Worm (Caenorhabditis elegans) whole organism, L2 larva: ENCODE data around the gene C56A3.6.

Experiments
- F13H6.1 ChIP-seq: sonication (generic microtip); optimal IDR thresholded peaks from 2 replicates; lab custom pipeline; 2016; ENCODE audit warnings: missing genetic modification characterization, missing compliant biosample characterization
- R02D3.7 ChIP-seq: fragments of 150-350 bp; optimal IDR thresholded peaks from 2 replicates; lab custom pipeline; 2014; ENCODE audit warnings: missing biosample characterization, missing genetic modification characterization
- Y55F3AM.14 ChIP-seq: fragments of 200-800 bp; sonication (Bioruptor generic); optimal IDR thresholded peaks from 2 replicates; lab custom pipeline; 2018; ENCODE audit warnings: mild to moderate bottlenecking, missing genetic modification characterization, missing compliant biosample characterization
- ZK546.5 ChIP-seq: sonication (generic microtip); optimal IDR thresholded peaks from 2 replicates; lab custom pipeline; 2017; ENCODE audit warnings: missing biosample characterization, missing genetic modification characterization
- alr-1 ChIP-seq: fragments of 150-350 bp; optimal IDR thresholded peaks from 2 replicates; lab custom pipeline; 2014; ENCODE audit warnings: missing biosample characterization, missing genetic modification characterization
- blmp-1 ChIP-seq: sonication (generic microtip); optimal IDR thresholded peaks from 2 replicates; lab custom pipeline; 2017; ENCODE audit warnings: missing genetic modification characterization, mild to moderate bottlenecking, missing compliant biosample characterization, antibody characterized with exemption, moderate library complexity; ENCODE audit not compliant: insufficient read depth
- ceh-16 ChIP-seq: fragments of 150-350 bp; optimal IDR thresholded peaks from 2 replicates; lab custom pipeline; 2014; ENCODE audit warnings: missing biosample characterization, missing genetic modification characterization
- ceh-82 ChIP-seq: fragments of 150-350 bp; optimal IDR thresholded peaks from 2 replicates; lab custom pipeline; 2014; ENCODE audit warnings: missing biosample characterization, missing genetic modification characterization
- elt-1 ChIP-seq: fragments of 150-350 bp; optimal IDR thresholded peaks from 2 replicates; lab custom pipeline; 2014; ENCODE audit warnings: missing biosample characterization, missing genetic modification characterization
- elt-3 ChIP-seq: sonication (generic microtip); optimal IDR thresholded peaks from 2 replicates; lab custom pipeline; 2017; ENCODE audit warnings: missing biosample characterization, missing genetic modification characterization
- fos-1 ChIP-seq: fragments of 150-350 bp; optimal IDR thresholded peaks from 2 replicates; lab custom pipeline; 2014; ENCODE audit warnings: missing biosample characterization, missing genetic modification characterization
- lin-11 ChIP-seq: fragments of 150-350 bp; sonication (generic microtip); optimal IDR thresholded peaks from 2 replicates; lab custom pipeline; 2014; ENCODE audit warnings: missing biosample characterization, missing genetic modification characterization, inconsistent platforms, mixed read lengths
- lin-39 ChIP-seq: fragments of 150-350 bp; optimal IDR thresholded peaks from 2 replicates; lab custom pipeline; 2014; ENCODE audit warnings: missing biosample characterization, missing genetic modification reagents, missing genetic modification characterization
- mab-5 ChIP-seq: fragments of 150-350 bp; optimal IDR thresholded peaks from 2 replicates; lab custom pipeline; 2014; ENCODE audit warnings: missing biosample characterization, missing genetic modification characterization
- mdl-1 ChIP-seq, 2 experiments: fragments of 150-350 bp in 1 of 2; sonication (generic microtip) in 1 of 2; optimal IDR thresholded peaks; 2 replicates each; lab custom pipeline; 2017; ENCODE audit warnings: missing biosample characterization in 2 of 2, missing genetic modification characterization in 2 of 2
- nhr-10 ChIP-seq: sonication (generic microtip); optimal IDR thresholded peaks from 2 replicates; lab custom pipeline; 2017; ENCODE audit warnings: missing biosample characterization, missing genetic modification characterization
- nhr-11 ChIP-seq: fragments of 150-350 bp; optimal IDR thresholded peaks from 2 replicates; lab custom pipeline; 2014; ENCODE audit warnings: missing biosample characterization, missing genetic modification characterization
- nhr-12 ChIP-seq: fragments of 150-350 bp; optimal IDR thresholded peaks from 2 replicates; lab custom pipeline; 2014; ENCODE audit warnings: missing biosample characterization, missing genetic modification characterization
- nhr-129 ChIP-seq: fragments of 150-350 bp; optimal IDR thresholded peaks from 2 replicates; lab custom pipeline; 2014; ENCODE audit warnings: missing biosample characterization, missing genetic modification characterization
- nhr-21 ChIP-seq: fragments of 150-350 bp; optimal IDR thresholded peaks from 2 replicates; lab custom pipeline; 2014; ENCODE audit warnings: missing biosample characterization, missing genetic modification characterization
- nhr-23 ChIP-seq: fragments of 150-350 bp; optimal IDR thresholded peaks from 2 replicates; lab custom pipeline; 2014; ENCODE audit warnings: missing biosample characterization, missing genetic modification reagents, missing genetic modification characterization
- nhr-237 ChIP-seq: fragments of 150-350 bp; optimal IDR thresholded peaks from 2 replicates; lab custom pipeline; 2014; ENCODE audit warnings: missing biosample characterization, missing genetic modification characterization
- nhr-25 ChIP-seq: fragments of 150-350 bp; sonication (generic microtip); optimal IDR thresholded peaks from 3 replicates; lab custom pipeline; 2014; ENCODE audit warnings: missing biosample characterization, missing genetic modification characterization
- nhr-6 ChIP-seq: fragments of 150-350 bp; optimal IDR thresholded peaks from 2 replicates; lab custom pipeline; 2014; ENCODE audit warnings: missing biosample characterization, missing genetic modification characterization
- nhr-77 ChIP-seq: fragments of 150-350 bp; optimal IDR thresholded peaks from 2 replicates; lab custom pipeline; 2014; ENCODE audit warnings: missing biosample characterization, missing genetic modification characterization
- peb-1 ChIP-seq: fragments of 150-350 bp; optimal IDR thresholded peaks from 2 replicates; lab custom pipeline; 2014; ENCODE audit warnings: missing biosample characterization, missing genetic modification characterization
- sem-4 ChIP-seq: fragments of 150-350 bp; optimal IDR thresholded peaks from 2 replicates; lab custom pipeline; 2014; ENCODE audit warnings: missing biosample characterization, missing genetic modification reagents, missing genetic modification characterization
- sma-3 ChIP-seq: sonication (generic microtip); optimal IDR thresholded peaks from 2 replicates; lab custom pipeline; 2016; ENCODE audit warnings: missing genetic modification reagents, missing genetic modification characterization, missing compliant biosample characterization
- sma-9 ChIP-seq, 2 experiments: fragments of 150-350 bp in 1 of 2; sonication (generic microtip) in 1 of 2; optimal IDR thresholded peaks; 2 replicates each; lab custom pipeline; 2014 to 2016; ENCODE audit warnings: missing genetic modification characterization in 2 of 2, mild to moderate bottlenecking in 1 of 2, missing biosample characterization in 1 of 2, missing compliant biosample characterization in 1 of 2, missing genetic modification reagents in 1 of 2, moderate library complexity in 1 of 2
- snpc-4 ChIP-seq: fragments of 150-350 bp; optimal IDR thresholded peaks from 2 replicates; lab custom pipeline; 2014; ENCODE audit warnings: missing biosample characterization, missing genetic modification characterization
- unc-55 ChIP-seq: fragments of 150-350 bp; sonication (generic microtip); optimal IDR thresholded peaks from 3 replicates; lab custom pipeline; 2014; ENCODE audit warnings: missing biosample characterization, missing genetic modification reagents, missing genetic modification characterization
- unc-62 ChIP-seq: fragments of 150-350 bp; optimal IDR thresholded peaks from 2 replicates; lab custom pipeline; 2014; ENCODE audit warnings: missing biosample characterization, missing genetic modification reagents, missing genetic modification characterization
- ztf-1 ChIP-seq: fragments of 200-800 bp; sonication (Bioruptor generic); conservative IDR thresholded peaks from 2 replicates; pipeline ENCODE4 v1.3.6; 2022; ENCODE audit warnings: missing genetic modification characterization, missing compliant biosample characterization
- ztf-11 ChIP-seq: sonication (generic microtip); optimal IDR thresholded peaks from 2 replicates; lab custom pipeline; 2017; ENCODE audit warnings: missing biosample characterization, missing genetic modification characterization
- ztf-4 ChIP-seq: fragments of 150-350 bp; optimal IDR thresholded peaks from 2 replicates; lab custom pipeline; 2014; ENCODE audit warnings: missing biosample characterization, missing genetic modification characterization

Gene C56A3.6

ce11 chrV:13515115-13515514 lies 41.1 kb downstream of the C56A3.6 start, which contains the start of gene semi-1:
Gene semi-1, minus strand, starts transcription at chrV:13515215.
- no peak for TF ChIP-seq nhr-77 (tag; lab: Kevin White, UChicago)
- no peak for TF ChIP-seq elt-1 (tag; lab: Kevin White, UChicago)
- TF ChIP-seq lin-11 (tag; lab: Kevin White, UChicago), result no peak
- TF ChIP-seq nhr-21 (tag; lab: Kevin White, UChicago), result no peak
- no peak for TF ChIP-seq nhr-237
- no peak for TF ChIP-seq mab-5 (tag; lab: Kevin White, UChicago)
- TF ChIP-seq sma-3 (GFP tag; lab: Kevin White, UChicago), result no peak
- TF ChIP-seq nhr-10 (tag; lab: Kevin White, UChicago), result no peak
- no peak for TF ChIP-seq alr-1 (tag; lab: Kevin White, UChicago)
- no peak for TF ChIP-seq ZK546.5

- TF ChIP-seq R02D3.7 (tag; lab: Kevin White, UChicago) (no peak), elt-3 (tag; lab: Kevin White, UChicago) (no peak), nhr-25 (tag; lab: Kevin White, UChicago) (no peak), snpc-4 (tag; lab: Kevin White, UChicago) (no peak), ztf-1 (GFP tag; lab: Robert Waterston, UW) (no peak), unc-62 (GFP tag; lab: Kevin White, UChicago) (no peak), F13H6.1 (tag; lab: Kevin White, UChicago) (no peak)
Observed at ce11 chrV:13512515-13512914, 43.7 kb downstream of the C56A3.6 start.

- TF ChIP-seq nhr-12 (tag; lab: Kevin White, UChicago), result no peak
- TF ChIP-seq unc-62 (GFP tag; lab: Kevin White, UChicago), result no peak
- no peak for TF ChIP-seq mab-5 (tag; lab: Kevin White, UChicago)
- no peak for TF ChIP-seq nhr-237
- TF ChIP-seq lin-11 (tag; lab: Kevin White, UChicago), result no peak
- no peak for TF ChIP-seq mdl-1 (tag; optimal IDR thresholded peaks at IDR 0.05; lab: Kevin White, UChicago)
- no peak for TF ChIP-seq lin-39
- TF ChIP-seq sem-4 (tag; lab: Kevin White, UChicago), result no peak
- TF ChIP-seq ztf-11 (tag; lab: Kevin White, UChicago), result no peak
- TF ChIP-seq ceh-16, result no peak
- no peak for TF ChIP-seq R02D3.7 (tag; lab: Kevin White, UChicago)
- TF ChIP-seq unc-55 (GFP tag; lab: Kevin White, UChicago), result no peak
- TF ChIP-seq blmp-1 (tag; lab: Kevin White, UChicago), result no peak
- TF ChIP-seq nhr-6 (tag; lab: Kevin White, UChicago), result no peak
- TF ChIP-seq fos-1 (tag; lab: Kevin White, UChicago), result no peak
- TF ChIP-seq ceh-82 (tag; lab: Kevin White, UChicago), result no peak
- TF ChIP-seq sma-9 (GFP tag; optimal IDR thresholded peaks at IDR 0.05; lab: Kevin White, UChicago), result no peak
- TF ChIP-seq sma-9 (tag; optimal IDR thresholded peaks at IDR 0.05; lab: Kevin White, UChicago), result no peak
Observed at ce11 chrV:13511618-13512017, 44.6 kb downstream of the C56A3.6 start, which contains the start of gene avr-15. Gene avr-15, minus strand, starts transcription at chrV:13511718.

DNA sequence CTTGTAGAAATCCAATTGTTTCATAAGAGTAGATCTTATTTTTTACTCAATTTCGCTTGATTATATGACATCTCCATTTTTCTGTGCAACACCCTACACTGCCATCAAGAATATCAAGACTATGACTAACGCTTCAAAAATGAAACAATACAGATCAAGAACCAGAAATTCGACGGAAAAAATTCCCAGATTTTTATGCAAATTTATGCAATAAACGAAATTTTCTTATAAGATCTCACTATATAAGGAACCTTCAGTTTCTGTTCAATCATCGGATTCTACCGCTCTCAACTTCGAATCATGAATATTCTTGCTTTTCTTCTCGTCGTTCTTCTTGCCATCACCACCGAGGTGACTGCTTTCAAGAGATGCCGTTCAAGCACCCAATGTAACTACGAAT lies 49.9 kb downstream of the C56A3.6 start, which contains the start of gene R11G10.4:
TSS of gene R11G10.4 (plus strand) at position 301 of the 400 bp plus-strand sequence.
- TF ChIP-seq ztf-4, result no peak
- TF ChIP-seq nhr-129 (tag; lab: Kevin White, UChicago), result no peak
- TF ChIP-seq R02D3.7 (tag; lab: Kevin White, UChicago), result no peak
- TF ChIP-seq ztf-1 (GFP tag; lab: Robert Waterston, UW), result no peak
- TF ChIP-seq nhr-23 (tag; lab: Kevin White, UChicago), result no peak
- no peak for TF ChIP-seq elt-3 (tag; lab: Kevin White, UChicago)
- TF ChIP-seq elt-1 (tag; lab: Kevin White, UChicago), result no peak
- TF ChIP-seq peb-1 (tag; lab: Kevin White, UChicago), result no peak
- no peak for TF ChIP-seq nhr-237
- TF ChIP-seq Y55F3AM.14, result no peak
- TF ChIP-seq nhr-11 (tag; lab: Kevin White, UChicago), result no peak
